Fruit fly (Drosophila melanogaster) whole organism, embryonic: Measurements from ENCODE around the gene CG11454.

Experiments
- CG10366 ChIP-seq: fragments of 200-800 bp; sonication (Bioruptor generic); IDR thresholded peaks from 2 replicates; pipeline ENCODE4 v1.3.6; 2022; ENCODE audit warnings: missing biosample characterization, missing genetic modification characterization
- CG12071 ChIP-seq: fragments of 200-800 bp; sonication (Bioruptor generic); optimal IDR thresholded peaks from 3 replicates; lab custom pipeline; 2018; ENCODE audit warnings: missing biosample characterization, mild to moderate bottlenecking, missing genetic modification characterization
- CG12104 ChIP-seq: fragments of 200-800 bp; sonication (Bioruptor generic); optimal IDR thresholded peaks from 3 replicates; lab custom pipeline; 2016; ENCODE audit warnings: missing biosample characterization, missing genetic modification characterization
- CG14014 ChIP-seq: fragments of 200-800 bp; sonication (Bioruptor generic); IDR thresholded peaks from 2 replicates; pipeline ENCODE4 v1.3.6; 2022; ENCODE audit warnings: missing biosample characterization, missing genetic modification characterization
- CG15269 ChIP-seq: fragments of 200-800 bp; sonication (Bioruptor generic); optimal IDR thresholded peaks from 2 replicates; lab custom pipeline; 2018; ENCODE audit warnings: missing biosample characterization, mild to moderate bottlenecking, missing genetic modification characterization, moderate library complexity
- CG15514 ChIP-seq: fragments of 200-800 bp; sonication (Bioruptor generic); optimal IDR thresholded peaks from 3 replicates; lab custom pipeline; 2017; ENCODE audit warnings: missing biosample characterization, missing genetic modification characterization, mild to moderate bottlenecking, moderate library complexity, missing genetic modification reagents
- CG15696 ChIP-seq: fragments of 200-800 bp; sonication (Bioruptor generic); optimal IDR thresholded peaks from 2 replicates; lab custom pipeline; 2019; ENCODE audit warnings: missing biosample characterization, mild to moderate bottlenecking, missing genetic modification characterization, moderate library complexity
- CG16863 ChIP-seq: fragments of 200-800 bp; sonication (Bioruptor generic); optimal IDR thresholded peaks from 3 replicates; lab custom pipeline; 2016; ENCODE audit warnings: missing biosample characterization, missing genetic modification characterization
- CG18262 ChIP-seq: fragments of 200-800 bp; optimal IDR thresholded peaks from 3 replicates; lab custom pipeline; 2019; ENCODE audit warnings: missing biosample characterization, mild to moderate bottlenecking, missing genetic modification characterization, moderate library complexity
- CG3065 ChIP-seq: fragments of 200-800 bp; sonication (Bioruptor generic); optimal IDR thresholded peaks from 2 replicates; lab custom pipeline; 2016; ENCODE audit warnings: missing biosample characterization, missing genetic modification characterization
- CG31388 ChIP-seq: fragments of 200-800 bp; sonication (Bioruptor generic); optimal IDR thresholded peaks from 2 replicates; lab custom pipeline; 2016; ENCODE audit warnings: missing biosample characterization, missing genetic modification characterization
- CG33557 ChIP-seq: fragments of 200-800 bp; sonication (Bioruptor generic); optimal IDR thresholded peaks from 2 replicates; lab custom pipeline; 2019; ENCODE audit warnings: missing biosample characterization, mild to moderate bottlenecking, missing genetic modification characterization, moderate library complexity
- CG34376 ChIP-seq: fragments of 200-800 bp; sonication (Bioruptor generic); optimal IDR thresholded peaks from 2 replicates; lab custom pipeline; 2018; ENCODE audit warnings: missing biosample characterization, mild to moderate bottlenecking, missing genetic modification characterization
- CG7372 ChIP-seq: fragments of 200-800 bp; sonication (Bioruptor generic); IDR thresholded peaks from 2 replicates; pipeline ENCODE4 v1.3.6; 2022; ENCODE audit warnings: missing biosample characterization, missing genetic modification characterization
- CG9797 ChIP-seq: fragments of 200-800 bp; sonication (Bioruptor generic); optimal IDR thresholded peaks from 3 replicates; lab custom pipeline; 2018; ENCODE audit warnings: missing biosample characterization, mild to moderate bottlenecking, missing genetic modification characterization
- D19A ChIP-seq: fragments of 200-800 bp; optimal IDR thresholded peaks from 3 replicates; lab custom pipeline; 2019; ENCODE audit warnings: missing biosample characterization, mild to moderate bottlenecking, missing genetic modification characterization, moderate library complexity
- Dfd ChIP-seq, 2 experiments: fragments of >200 bp; optimal IDR thresholded peaks; 2 replicates each; lab custom pipeline; 2017; ENCODE audit warnings: missing biosample characterization in 2 of 2, missing genetic modification characterization in 2 of 2
- Dip2 ChIP-seq: fragments of 200-800 bp; sonication (Bioruptor generic); IDR thresholded peaks from 2 replicates; pipeline ENCODE4 v1.3.6; 2022; ENCODE audit warnings: missing biosample characterization, missing genetic modification characterization
- Kr ChIP-seq: fragments of 200-800 bp; sonication (Bioruptor generic); optimal IDR thresholded peaks from 2 replicates; lab custom pipeline; 2017; ENCODE audit warnings: missing biosample characterization, mild to moderate bottlenecking, missing genetic modification characterization
- Med ChIP-seq: fragments of 200-800 bp; sonication (Bioruptor generic); peaks from one replicate; lab custom pipeline; 2016; ENCODE audit warnings: missing biosample characterization, missing genetic modification characterization, mild to moderate bottlenecking, inconsistent platforms, moderate library complexity
- Myb ChIP-seq: fragments of 200-800 bp; sonication (Bioruptor generic); optimal IDR thresholded peaks from 2 replicates; lab custom pipeline; 2016; ENCODE audit warnings: missing biosample characterization, missing genetic modification characterization
- Nf-YA ChIP-seq: fragments of 200-800 bp; sonication (Bioruptor generic); IDR thresholded peaks from 2 replicates; pipeline ENCODE4 v1.3.6; 2022; ENCODE audit warnings: missing biosample characterization, missing genetic modification characterization
- Nf-YB ChIP-seq: fragments of 200-800 bp; sonication (Bioruptor generic); optimal IDR thresholded peaks from 3 replicates; lab custom pipeline; 2019; ENCODE audit warnings: missing biosample characterization, mild to moderate bottlenecking, missing genetic modification characterization, moderate library complexity
- NfI ChIP-seq: fragments of 200-800 bp; sonication (Bioruptor generic); optimal IDR thresholded peaks from 3 replicates; lab custom pipeline; 2018; ENCODE audit warnings: missing biosample characterization, mild to moderate bottlenecking, missing genetic modification characterization, moderate library complexity
- PHDP ChIP-seq: fragments of 200-800 bp; sonication (Bioruptor generic); optimal IDR thresholded peaks from 3 replicates; lab custom pipeline; 2018; ENCODE audit warnings: missing biosample characterization, mild to moderate bottlenecking, missing genetic modification characterization, moderate library complexity
- Poxn ChIP-seq: fragments of 200-800 bp; sonication (Bioruptor generic); IDR thresholded peaks from 2 replicates; pipeline ENCODE4 v1.3.6; 2022; ENCODE audit warnings: missing biosample characterization, missing genetic modification characterization
- Sox102F ChIP-seq: fragments of 200-800 bp; sonication (Bioruptor generic); optimal IDR thresholded peaks from 2 replicates; lab custom pipeline; 2018; ENCODE audit warnings: missing biosample characterization, mild to moderate bottlenecking, missing genetic modification characterization, moderate library complexity
- Sry-β ChIP-seq: fragments of 200-800 bp; sonication (Bioruptor generic); optimal IDR thresholded peaks from 2 replicates; lab custom pipeline; 2018; ENCODE audit warnings: missing biosample characterization, mild to moderate bottlenecking, missing genetic modification characterization, moderate library complexity
- Usf ChIP-seq: fragments of 200-800 bp; sonication (Bioruptor generic); optimal IDR thresholded peaks from 2 replicates; lab custom pipeline; 2017; ENCODE audit warnings: missing genotype, missing biosample characterization, missing genetic modification characterization
- ash1 ChIP-seq: fragments of 200-800 bp; sonication (Bioruptor generic); optimal IDR thresholded peaks from 2 replicates; lab custom pipeline; 2018; ENCODE audit warnings: missing biosample characterization, mild to moderate bottlenecking, missing genetic modification characterization
- bab2 ChIP-seq: fragments of 200-800 bp; sonication (Bioruptor generic); optimal IDR thresholded peaks from 2 replicates; lab custom pipeline; 2016; ENCODE audit warnings: missing biosample characterization, missing genetic modification characterization
- cas ChIP-seq: fragments of 200-800 bp; sonication (Bioruptor generic); IDR thresholded peaks from 2 replicates; pipeline ENCODE4 v1.3.6; 2022; ENCODE audit warnings: missing biosample characterization, missing genetic modification characterization
- dmrt11E ChIP-seq: fragments of 200-800 bp; sonication (Bioruptor generic); optimal IDR thresholded peaks from 3 replicates; lab custom pipeline; 2018; ENCODE audit warnings: missing biosample characterization, mild to moderate bottlenecking, missing genetic modification characterization, moderate library complexity
- dmrt99B ChIP-seq: fragments of 200-800 bp; sonication (Bioruptor generic); optimal IDR thresholded peaks from 2 replicates; lab custom pipeline; 2018; ENCODE audit warnings: missing biosample characterization, mild to moderate bottlenecking, missing genetic modification characterization, moderate library complexity
- eve ChIP-seq, 2 experiments: fragments of >200 bp; optimal IDR thresholded peaks; 2 replicates each; lab custom pipeline; 2017; ENCODE audit warnings: missing biosample characterization in 2 of 2, missing genetic modification characterization in 2 of 2
- exex ChIP-seq: fragments of 200-800 bp; sonication (Bioruptor generic); optimal IDR thresholded peaks from 4 replicates; lab custom pipeline; 2018; ENCODE audit warnings: missing biosample characterization, mild to moderate bottlenecking, missing genetic modification characterization, moderate library complexity
- fd102C ChIP-seq: fragments of 200-800 bp; sonication (Bioruptor generic); optimal IDR thresholded peaks from 2 replicates; lab custom pipeline; 2018; ENCODE audit warnings: missing biosample characterization, mild to moderate bottlenecking, missing genetic modification characterization, moderate library complexity
- gem ChIP-seq: fragments of 200-800 bp; sonication (Bioruptor generic); optimal IDR thresholded peaks from 2 replicates; lab custom pipeline; 2019; ENCODE audit warnings: missing biosample characterization, mild to moderate bottlenecking, missing genetic modification characterization, moderate library complexity
- klu ChIP-seq: fragments of 200-800 bp; sonication (Bioruptor generic); IDR thresholded peaks from 2 replicates; pipeline ENCODE4 v1.3.6; 2022; ENCODE audit warnings: missing biosample characterization, missing genetic modification characterization
- kni ChIP-seq: fragments of 200-800 bp; sonication (Bioruptor generic); optimal IDR thresholded peaks from 3 replicates; lab custom pipeline; 2017; ENCODE audit warnings: mild to moderate bottlenecking, missing biosample characterization, missing genetic modification reagents, missing genetic modification characterization
- luna ChIP-seq: fragments of 200-800 bp; sonication (Bioruptor generic); optimal IDR thresholded peaks from 2 replicates; lab custom pipeline; 2016; ENCODE audit warnings: missing biosample characterization, missing genetic modification characterization
- mirr ChIP-seq: fragments of 200-800 bp; sonication (Bioruptor generic); optimal IDR thresholded peaks from 3 replicates; lab custom pipeline; 2018; ENCODE audit warnings: missing biosample characterization, mild to moderate bottlenecking, missing genetic modification characterization
- nmo ChIP-seq: fragments of 200-800 bp; sonication (Bioruptor generic); optimal IDR thresholded peaks from 2 replicates; lab custom pipeline; 2018; ENCODE audit warnings: missing biosample characterization, mild to moderate bottlenecking, missing genetic modification characterization, moderate library complexity
- org-1 ChIP-seq: fragments of 200-800 bp; sonication (Bioruptor generic); optimal IDR thresholded peaks from 2 replicates; lab custom pipeline; 2017; ENCODE audit warnings: missing biosample characterization, missing genetic modification characterization
- psq ChIP-seq: fragments of 200-800 bp; sonication (Bioruptor generic); optimal IDR thresholded peaks from 2 replicates; lab custom pipeline; 2017; ENCODE audit warnings: missing biosample characterization, missing genetic modification characterization
- pzg ChIP-seq: fragments of 200-800 bp; sonication (Bioruptor generic); optimal IDR thresholded peaks from 3 replicates; lab custom pipeline; 2018; ENCODE audit warnings: missing biosample characterization, mild to moderate bottlenecking, missing genetic modification characterization, moderate library complexity
- sug ChIP-seq: fragments of 200-800 bp; optimal IDR thresholded peaks from 2 replicates; lab custom pipeline; 2019; ENCODE audit warnings: missing biosample characterization, mild to moderate bottlenecking, missing genetic modification characterization, moderate library complexity
- unc-4 ChIP-seq: fragments of 200-800 bp; sonication (Bioruptor generic); IDR thresholded peaks from 2 replicates; pipeline ENCODE4 v1.3.6; 2022; ENCODE audit warnings: missing biosample characterization, missing genetic modification characterization; ENCODE audit not compliant: partially characterized antibody

CG11454 gene

dm6 chr2L:161453-162175 is 18.5 kb downstream of the CG11454 start (continued):
- TF ChIP-seq CG15514, result peak; percentile 46
- TF ChIP-seq psq (GFP tag; lab: Kevin White, UChicago), result peak; percentile 57
- TF ChIP-seq Myb (GFP tag; lab: Kevin White, UChicago), result peak; percentile 8
- TF ChIP-seq CG16863 (GFP tag; lab: Kevin White, UChicago), result no peak
- TF ChIP-seq pzg, result no peak
- peak; percentile 95 for TF ChIP-seq mirr
- TF ChIP-seq CG12104 (GFP tag; lab: Kevin White, UChicago), result peak; percentile 44
- peak; percentile 99 for TF ChIP-seq kni (GFP tag; lab: Kevin White, UChicago)
- peak; percentile 85 for TF ChIP-seq CG34376 (GFP tag; lab: Kevin White, UChicago)
- no peak for TF ChIP-seq CG14014 (GFP tag; lab: Robert Waterston, UW)
- TF ChIP-seq luna, result no peak
- peak; percentile 40 for TF ChIP-seq Nf-YB (GFP tag; lab: Kevin White, UChicago)
- TF ChIP-seq cas (GFP tag; lab: Robert Waterston, UW), result no peak

- peak; percentile 14 for TF ChIP-seq CG18262 (tag; lab: Kevin White, UChicago)
- peak; percentile 59 for TF ChIP-seq D19A
- TF ChIP-seq bab2, result no peak
- peak; percentile 11 for TF ChIP-seq dmrt11E (tag; lab: Kevin White, UChicago)
- TF ChIP-seq nmo (GFP tag; lab: Kevin White, UChicago), result peak; percentile 2
- TF ChIP-seq Poxn (GFP tag; lab: Robert Waterston, UW), result no peak
- TF ChIP-seq eve (GFP tag; optimal IDR thresholded peaks at IDR 0.05; lab: Kevin White, UChicago), result peak in 1 of 2 experiments; percentile 69
- TF ChIP-seq dmrt99B (tag; lab: Kevin White, UChicago), result no peak
- peak; percentile 2 for TF ChIP-seq Sox102F
- no peak for TF ChIP-seq Dfd (GFP tag; optimal IDR thresholded peaks at IDR 0.05; lab: Kevin White, UChicago)
- no peak for TF ChIP-seq fd102C (GFP tag; lab: Kevin White, UChicago)
- TF ChIP-seq gem, result peak; percentile 35
- no peak for TF ChIP-seq Sry-β
These were observed 19.1 kb downstream of the CG11454 start for dm6 chr2L:162208-162607.

dm6 chr2L:163229-163628 is 20.1 kb downstream of the CG11454 start:
- TF ChIP-seq ash1 (GFP tag; lab: Kevin White, UChicago), result peak; percentile 63
- TF ChIP-seq CG3065 (GFP tag; lab: Kevin White, UChicago), result no peak
- TF ChIP-seq CG7372 (GFP tag; lab: Robert Waterston, UW), result no peak
- peak; percentile 66 for TF ChIP-seq mirr
- no peak for TF ChIP-seq CG15696 (tag; lab: Kevin White, UChicago)
- TF ChIP-seq Med (GFP tag; lab: Kevin White, UChicago), result peak; percentile 74
- no peak for TF ChIP-seq CG15269 (tag; lab: Kevin White, UChicago)
- no peak for TF ChIP-seq CG12071 (GFP tag; lab: Kevin White, UChicago)
- TF ChIP-seq sug (tag; lab: Kevin White, UChicago), result peak; percentile 29
- TF ChIP-seq Nf-YA, result no peak
- no peak for TF ChIP-seq CG31388 (GFP tag; lab: Kevin White, UChicago)
- TF ChIP-seq CG10366 (GFP tag; lab: Robert Waterston, UW), result no peak
- TF ChIP-seq CG33557, result no peak
- no peak for TF ChIP-seq org-1 (GFP tag; lab: Kevin White, UChicago)
- TF ChIP-seq NfI, result no peak
- no peak for TF ChIP-seq CG9797 (GFP tag; lab: Kevin White, UChicago)
- TF ChIP-seq klu (GFP tag; lab: Robert Waterston, UW), result no peak
- TF ChIP-seq Dip2, result no peak
- no peak for TF ChIP-seq PHDP (tag; lab: Kevin White, UChicago)
- TF ChIP-seq Kr (GFP tag; lab: Kevin White, UChicago), result no peak
- no peak for TF ChIP-seq unc-4 (GFP tag; lab: Robert Waterston, UW)
- peak; percentile 16 for TF ChIP-seq exex (tag; lab: Kevin White, UChicago)
- no peak for TF ChIP-seq Usf
- TF ChIP-seq kni (GFP tag; lab: Kevin White, UChicago), result peak; percentile 64
